Worm (Caenorhabditis elegans): ENCODE measurements around the gene cpr-3.

DNA sequence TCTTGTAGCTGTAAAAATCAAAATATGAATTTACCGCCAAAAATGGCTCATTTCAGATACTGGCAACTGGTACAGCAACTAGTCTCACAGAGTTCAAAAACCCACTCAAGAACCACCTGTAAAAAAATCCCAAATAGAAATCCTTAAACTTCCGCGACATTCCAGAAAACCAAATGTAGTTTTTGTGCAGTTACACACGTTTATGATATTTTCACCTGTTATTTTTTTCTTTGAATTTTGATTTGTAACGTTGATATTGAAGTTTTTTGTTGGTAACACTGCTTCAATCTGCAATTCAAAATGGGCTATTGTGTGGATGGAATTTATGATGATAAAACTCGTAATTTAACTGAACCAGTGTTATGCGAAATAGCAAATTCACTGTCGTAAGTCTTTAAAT lies 34.4 kb upstream of the cpr-3 start, which contains the start of gene srw-113:
- TF ChIP-seq mbf-1 (tag; optimal IDR thresholded peaks at IDR 0.05) (no peak), ceh-16 (tag; optimal IDR thresholded peaks at IDR 0.05) (no peak), sma-9 (GFP tag; optimal IDR thresholded peaks at IDR 0.05) (no peak), sma-9 (tag; optimal IDR thresholded peaks at IDR 0.05) (no peak), R02D3.7 (tag; optimal IDR thresholded peaks at IDR 0.05) (no peak), crh-2 (tag; optimal IDR thresholded peaks at IDR 0.05) (no peak), lin-39 (tag; optimal IDR thresholded peaks at IDR 0.05) (no peak), snpc-4 (tag; optimal IDR thresholded peaks at IDR 0.05) (no peak), nhr-77 (tag; optimal IDR thresholded peaks at IDR 0.05) (no peak)
